Worm (Caenorhabditis elegans) whole organism, L4 larva: Measurements from ENCODE around the gene mrp-4.

Experiments
- daf-16 ChIP-seq, 3 experiments: sonication (generic microtip); optimal IDR thresholded peaks; 2 replicates each; lab custom pipeline; 2016 to 2017; ENCODE audit warnings: missing genetic modification characterization in 3 of 3, missing genetic modification reagents in 3 of 3, mild to moderate bottlenecking in 2 of 3, missing compliant biosample characterization in 2 of 3, missing biosample characterization in 1 of 3, moderate library complexity in 1 of 3
- gei-8 ChIP-seq: fragments of 200-800 bp; sonication (Bioruptor generic); optimal IDR thresholded peaks from 2 replicates; lab custom pipeline; 2018; ENCODE audit warnings: mild to moderate bottlenecking, missing genetic modification characterization, missing compliant biosample characterization

DNA sequence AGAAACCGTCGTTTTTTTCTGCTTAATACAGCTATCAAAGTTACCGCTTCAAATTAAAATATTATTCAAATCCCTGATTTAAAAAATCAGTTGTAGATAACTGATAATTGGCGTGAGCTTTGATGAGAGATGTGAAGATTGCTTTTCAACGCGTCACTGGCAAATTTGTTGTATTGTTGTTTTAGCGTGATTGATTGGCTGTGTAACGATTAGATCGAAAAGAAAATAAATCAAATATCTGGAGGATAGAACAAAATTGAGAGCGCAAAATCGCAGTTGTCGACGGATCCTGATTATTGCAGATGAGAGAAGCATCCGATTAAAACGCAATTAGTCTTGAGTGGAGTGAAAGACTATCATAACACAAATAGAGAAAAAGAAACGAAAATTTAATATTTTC lies 43.2 kb upstream of the mrp-4 start:
- TF ChIP-seq daf-16 (GFP tag; optimal IDR thresholded peaks at IDR 0.05; lab: Kevin White, UChicago) (peak in 1 of 2 experiments; percentile 30), daf-16 (tag; optimal IDR thresholded peaks at IDR 0.05; lab: Kevin White, UChicago) (no peak), gei-8 (GFP tag; lab: Kevin White, UChicago) (no peak)
